Worm (Caenorhabditis elegans) whole organism, L4/young adult: ENCODE results near the gene Y49F6A.5.

Source experiments
- W03F9.2 ChIP-seq: fragments of 150-350 bp; optimal IDR thresholded peaks from 2 replicates; lab custom pipeline; 2014; ENCODE audit warnings: missing biosample characterization, missing genetic modification characterization
- dao-5 ChIP-seq: sonication (generic microtip); optimal IDR thresholded peaks from 2 replicates; lab custom pipeline; 2016; ENCODE audit warnings: missing genotype, missing genetic modification characterization, moderate library complexity, missing compliant biosample characterization
- him-1 ChIP-seq: sonication (generic microtip); optimal IDR thresholded peaks from 2 replicates; lab custom pipeline; 2016; ENCODE audit warnings: missing genotype, missing genetic modification reagents, missing genetic modification characterization, missing compliant biosample characterization

- TF ChIP-seq him-1 (tag; lab: Kevin White, UChicago) (no peak), W03F9.2 (tag; lab: Kevin White, UChicago) (no peak), dao-5 (tag; lab: Kevin White, UChicago) (no peak)
These were observed 27.9 kb downstream of the Y49F6A.5 start, which contains the start of gene srh-59 for ce11 chrII:3581752-3582151.
